Fruit fly (Drosophila melanogaster) Kc167 (cell line): ENCODE measurements around the gene mRpL46.

ENCODE experiments used
- Myc ChIP-seq: fragments of >200 bp; optimal IDR thresholded peaks from 2 replicates; lab custom pipeline; 2017; ENCODE audit warnings: missing external identifiers
- Sin3A ChIP-seq: fragments of >200 bp; optimal IDR thresholded peaks from 2 replicates; lab custom pipeline; 2018; ENCODE audit warnings: missing external identifiers
- h ChIP-seq: fragments of >200 bp; optimal IDR thresholded peaks from 3 replicates; lab custom pipeline; 2018; ENCODE audit warnings: missing external identifiers
- insv ChIP-seq: fragments of >200 bp; optimal IDR thresholded peaks from 3 replicates; lab custom pipeline; 2018; ENCODE audit warnings: missing external identifiers
- psq ChIP-seq: fragments of >200 bp; optimal IDR thresholded peaks from 2 replicates; lab custom pipeline; 2017; ENCODE audit warnings: missing external identifiers
- ttk ChIP-seq: sonication (Bioruptor generic); optimal IDR thresholded peaks from 2 replicates; lab custom pipeline; 2017; ENCODE audit warnings: missing external identifiers

Gene mRpL46

dm6 chr3L:1777249-1777648 is at the start of gene mRpL46, which contains the start of gene CG2021:
Gene mRpL46 (plus strand): TSS chr3L:1777439.
Gene CG2021 (minus strand): TSS chr3L:1777411.
- TF ChIP-seq ttk (lab: Kevin White, UChicago) (no peak), Sin3A (no peak), h (lab: Kevin White, UChicago) (no peak), Myc (no peak), psq (lab: Kevin White, UChicago) (no peak), insv (lab: Kevin White, UChicago) (no peak)

dm6 chr3L:1729380-1730159 is 47.7 kb upstream of the mRpL46 start:
- no peak for TF ChIP-seq Sin3A
- no peak for TF ChIP-seq ttk (lab: Kevin White, UChicago)
- no peak for TF ChIP-seq psq (lab: Kevin White, UChicago)
- TF ChIP-seq Myc = no peak
- no peak for TF ChIP-seq h (lab: Kevin White, UChicago)
- TF ChIP-seq insv (lab: Kevin White, UChicago) = no peak

dm6 chr3L:1730160-1730595 is 47.1 kb upstream of the mRpL46 start:
- TF ChIP-seq Myc (no peak), ttk (lab: Kevin White, UChicago) (no peak), insv (lab: Kevin White, UChicago) (no peak), psq (lab: Kevin White, UChicago) (no peak), Sin3A (no peak), h (lab: Kevin White, UChicago) (no peak)

- no peak for TF ChIP-seq insv (lab: Kevin White, UChicago)
Observed at dm6 chr3L:1730873-1731272, 46.4 kb upstream of the mRpL46 start, which contains the start of gene drpr. Gene drpr (minus strand): TSS chr3L:1731107.

- no peak for TF ChIP-seq Sin3A
- TF ChIP-seq h (lab: Kevin White, UChicago) = no peak
- TF ChIP-seq Myc = no peak
- no peak for TF ChIP-seq psq (lab: Kevin White, UChicago)
- no peak for TF ChIP-seq insv (lab: Kevin White, UChicago)
- TF ChIP-seq ttk (lab: Kevin White, UChicago) = no peak
Observed at dm6 chr3L:1735603-1736002, 41.6 kb upstream of the mRpL46 start, which contains the start of gene Oseg4. Gene Oseg4 (minus strand): TSS chr3L:1735767.

dm6 chr3L:1737898-1738322 is 39.3 kb upstream of the mRpL46 start, which contains the start of gene PIG-Wb:
Gene PIG-Wb (minus strand): TSS chr3L:1738106.
- TF ChIP-seq Sin3A (no peak), ttk (lab: Kevin White, UChicago) (no peak), h (lab: Kevin White, UChicago) (no peak)

dm6 chr3L:1738375-1739328 is 38.6 kb upstream of the mRpL46 start, which contains the start of gene Gk2:
Gene Gk2 (plus strand): TSS chr3L:1738407.
- TF ChIP-seq Sin3A (no peak), Myc (no peak)

- TF ChIP-seq ttk (lab: Kevin White, UChicago) (no peak), Myc (no peak), insv (lab: Kevin White, UChicago) (no peak), psq (lab: Kevin White, UChicago) (no peak), Sin3A (no peak), h (lab: Kevin White, UChicago) (no peak)
Observed at dm6 chr3L:1739522-1740128, 37.6 kb upstream of the mRpL46 start.

dm6 chr3L:1740129-1740975 is 36.9 kb upstream of the mRpL46 start:
- no peak for TF ChIP-seq Sin3A
- no peak for TF ChIP-seq psq (lab: Kevin White, UChicago)
- TF ChIP-seq h (lab: Kevin White, UChicago) = no peak
- TF ChIP-seq Myc = no peak
- TF ChIP-seq insv (lab: Kevin White, UChicago) = no peak
- TF ChIP-seq ttk (lab: Kevin White, UChicago) = no peak

dm6 chr3L:1741107-1741506 is 36.1 kb upstream of the mRpL46 start:
- no peak for TF ChIP-seq Sin3A
- no peak for TF ChIP-seq ttk (lab: Kevin White, UChicago)
- no peak for TF ChIP-seq h (lab: Kevin White, UChicago)
- no peak for TF ChIP-seq insv (lab: Kevin White, UChicago)
- no peak for TF ChIP-seq Myc
- TF ChIP-seq psq (lab: Kevin White, UChicago) = no peak
